Fruit fly (Drosophila melanogaster) whole organism: ENCODE data around the gene dpr5.

Source experiments
- CG8478 ChIP-seq: fragments of >200 bp; optimal IDR thresholded peaks from 2 replicates; lab custom pipeline; 2018; ENCODE audit warnings: inconsistent platforms
- Dll ChIP-seq: fragments of >200 bp; optimal IDR thresholded peaks from 2 replicates; lab custom pipeline; 2017
- EcR ChIP-seq, 2 experiments: fragments of >200 bp; optimal IDR thresholded peaks; 2 replicates each; lab custom pipeline; 2017; ENCODE audit warnings: missing biosample characterization in 2 of 2, missing genetic modification characterization in 2 of 2, missing genetic modification reagents in 2 of 2
- pan ChIP-seq: fragments of >200 bp; optimal IDR thresholded peaks from 2 replicates; lab custom pipeline; 2017
- psq ChIP-seq: fragments of >200 bp; optimal IDR thresholded peaks from 2 replicates; lab custom pipeline; 2017
- usp ChIP-seq: fragments of >200 bp; optimal IDR thresholded peaks from 2 replicates; lab custom pipeline; 2017; ENCODE audit warnings: missing biosample characterization, missing genetic modification characterization, mixed read lengths

The dpr5 gene

dm6 chr3R:11499715-11500235 lies at the start of gene dpr5:
Gene dpr5 (plus strand): TSS chr3R:11499984.
- TF ChIP-seq Dll (lab: Kevin White, UChicago): no peak
- no peak for TF ChIP-seq usp (GFP tag; lab: Kevin White, UChicago)
- no peak for TF ChIP-seq EcR (GFP tag; optimal IDR thresholded peaks at IDR 0.05; lab: Kevin White, UChicago)
- no peak for TF ChIP-seq CG8478 (lab: Kevin White, UChicago)
- TF ChIP-seq psq (lab: Kevin White, UChicago): no peak
- no peak for TF ChIP-seq pan (lab: Kevin White, UChicago)

dm6 chr3R:11451207-11451841 lies 48.5 kb upstream of the dpr5 start, which contains the start of gene sals:
Gene sals (minus strand): TSS chr3R:11451791.
- no peak for TF ChIP-seq usp (GFP tag; lab: Kevin White, UChicago)
- TF ChIP-seq CG8478 (lab: Kevin White, UChicago): no peak
- no peak for TF ChIP-seq pan (lab: Kevin White, UChicago)
- no peak for TF ChIP-seq EcR (GFP tag; optimal IDR thresholded peaks at IDR 0.05; lab: Kevin White, UChicago)
- TF ChIP-seq Dll (lab: Kevin White, UChicago): no peak
- no peak for TF ChIP-seq psq (lab: Kevin White, UChicago)

- no peak for TF ChIP-seq usp (GFP tag; lab: Kevin White, UChicago)
Observed at dm6 chr3R:11452041-11452440, 47.7 kb upstream of the dpr5 start.

DNA sequence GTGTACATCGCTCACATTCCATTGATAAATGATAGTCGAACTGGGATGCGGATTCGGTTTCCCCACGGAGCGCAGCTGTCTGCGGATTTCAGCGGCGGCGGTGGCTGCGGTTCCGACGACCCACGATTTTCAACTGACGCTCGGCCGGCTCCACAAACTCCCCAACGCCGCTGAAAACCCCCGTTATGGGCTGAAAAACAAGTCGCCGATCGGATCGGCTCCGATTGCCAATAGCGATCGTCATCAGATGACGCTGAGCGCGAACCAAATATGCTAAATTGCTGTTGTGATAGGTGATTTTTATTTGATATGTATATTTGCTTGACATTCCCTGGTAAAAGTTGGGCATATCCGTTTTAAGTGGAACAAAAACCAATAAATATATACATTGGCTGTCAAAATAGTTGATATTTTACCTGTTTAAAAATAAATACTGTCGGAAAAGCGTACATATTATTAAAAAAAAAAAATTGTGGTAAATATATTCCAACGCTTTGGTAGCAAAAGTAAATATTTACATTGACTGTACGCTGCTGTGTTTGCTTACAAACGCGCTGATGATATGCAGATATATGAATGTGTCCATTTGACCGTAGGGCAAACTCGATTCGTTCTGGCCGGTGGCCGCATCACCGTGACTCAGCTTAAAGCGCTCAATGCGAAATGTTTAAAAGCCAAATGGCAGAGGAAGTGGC lies 45.4 kb upstream of the dpr5 start:
- TF ChIP-seq CG8478 (lab: Kevin White, UChicago) (no peak), psq (lab: Kevin White, UChicago) (no peak), usp (GFP tag; lab: Kevin White, UChicago) (no peak), pan (lab: Kevin White, UChicago) (no peak), EcR (GFP tag; optimal IDR thresholded peaks at IDR 0.05; lab: Kevin White, UChicago) (no peak), Dll (lab: Kevin White, UChicago) (no peak)

DNA sequence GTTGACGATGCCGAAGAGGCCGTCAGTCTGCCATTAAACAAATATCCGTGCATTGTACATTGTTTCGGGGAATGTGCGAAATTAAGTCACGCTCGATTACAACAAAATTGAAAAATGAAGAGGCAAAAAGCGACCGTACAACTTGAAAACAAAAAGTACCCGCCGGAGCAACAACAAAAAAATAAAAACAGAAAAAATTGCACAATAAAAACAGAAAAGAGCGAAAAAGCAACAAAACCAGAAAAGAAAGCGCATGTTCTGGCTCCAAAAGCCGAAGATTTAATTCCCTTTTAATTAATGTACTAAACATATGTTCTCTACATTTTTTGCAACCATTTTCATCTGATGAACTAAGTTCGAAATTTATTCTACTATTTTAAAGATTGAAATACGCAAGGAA lies 43.2 kb upstream of the dpr5 start:
- TF ChIP-seq psq (lab: Kevin White, UChicago) (no peak), usp (GFP tag; lab: Kevin White, UChicago) (no peak), CG8478 (lab: Kevin White, UChicago) (no peak), EcR (GFP tag; optimal IDR thresholded peaks at IDR 0.05; lab: Kevin White, UChicago) (no peak), pan (lab: Kevin White, UChicago) (no peak), Dll (lab: Kevin White, UChicago) (no peak)

DNA sequence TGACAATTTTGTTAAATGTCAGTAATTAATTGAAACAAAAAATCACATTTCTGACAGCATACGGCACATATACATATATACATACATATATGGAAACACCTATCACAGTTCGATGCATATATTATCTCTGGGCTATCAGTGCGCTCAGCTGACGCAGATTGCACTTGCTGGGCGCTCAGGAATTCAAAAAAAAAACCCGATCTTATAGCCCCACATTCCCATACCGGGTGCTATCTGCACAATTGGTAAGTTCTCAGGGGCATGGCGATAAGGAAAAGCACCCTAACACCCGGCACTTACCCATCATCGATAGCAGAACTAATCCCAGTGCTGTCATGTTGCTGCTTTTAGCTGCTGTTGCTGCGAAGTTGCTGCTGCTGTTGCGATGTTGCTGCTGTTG lies 42.5 kb upstream of the dpr5 start:
- TF ChIP-seq EcR (GFP tag; optimal IDR thresholded peaks at IDR 0.05; lab: Kevin White, UChicago) (no peak), pan (lab: Kevin White, UChicago) (no peak), CG8478 (lab: Kevin White, UChicago) (no peak), Dll (lab: Kevin White, UChicago) (no peak), psq (lab: Kevin White, UChicago) (no peak), usp (GFP tag; lab: Kevin White, UChicago) (no peak)

DNA sequence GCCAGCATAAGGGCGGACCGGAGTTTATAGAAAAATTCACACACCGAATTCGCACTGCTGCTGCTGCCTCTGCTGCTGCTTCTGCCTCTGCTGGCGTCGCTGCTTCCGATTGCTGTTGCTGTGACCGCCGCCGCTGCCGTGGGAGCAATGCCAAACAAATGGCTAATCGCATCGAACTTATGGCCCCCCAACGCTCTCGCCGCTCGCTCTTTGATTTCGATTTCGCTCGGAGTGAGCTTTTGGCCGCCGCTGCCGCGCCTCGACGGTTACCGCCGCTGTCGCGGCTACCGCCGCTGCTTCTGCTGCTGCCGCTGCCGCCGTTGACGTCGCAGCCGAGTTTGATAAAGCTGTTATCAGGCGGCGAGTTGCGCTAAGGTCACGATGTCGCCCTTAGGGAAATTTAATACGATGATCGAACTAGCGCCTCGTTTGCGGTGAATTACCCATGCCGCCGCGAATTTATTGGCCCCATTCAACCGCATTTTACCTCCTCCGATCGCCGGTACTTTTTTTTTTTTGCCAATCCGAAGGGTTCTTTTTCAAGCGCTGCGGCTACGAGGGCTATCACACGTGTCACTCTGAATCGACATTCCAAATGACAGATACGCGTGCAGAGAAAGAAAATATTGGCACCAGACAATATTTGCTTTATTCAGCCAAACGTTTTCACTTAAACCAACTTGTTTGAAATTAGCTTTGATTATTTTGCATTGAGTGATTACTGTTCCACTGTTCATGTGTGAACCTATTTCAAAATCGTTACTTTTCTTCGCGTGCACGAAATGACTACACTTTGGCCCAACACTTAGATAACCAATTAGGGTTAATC lies 41.5 kb upstream of the dpr5 start:
- TF ChIP-seq pan (lab: Kevin White, UChicago): no peak
- TF ChIP-seq Dll (lab: Kevin White, UChicago): no peak

DNA sequence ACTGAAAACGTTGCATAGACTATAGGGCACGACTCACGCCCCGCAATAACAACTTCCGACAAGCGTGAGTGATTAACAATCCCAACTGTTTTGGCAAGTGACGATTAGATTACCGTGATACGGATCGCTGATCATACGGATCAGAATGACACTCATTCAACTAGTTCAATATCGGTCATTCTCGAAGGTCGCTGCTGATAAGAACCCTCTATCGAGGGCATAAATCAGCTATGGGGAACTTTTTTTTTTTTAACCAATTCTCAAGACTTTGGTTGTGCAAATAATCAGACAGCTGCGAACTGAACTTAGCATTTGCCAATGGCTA lies 41.0 kb upstream of the dpr5 start:
- TF ChIP-seq psq (lab: Kevin White, UChicago) (no peak), Dll (lab: Kevin White, UChicago) (no peak), pan (lab: Kevin White, UChicago) (no peak), CG8478 (lab: Kevin White, UChicago) (no peak), EcR (GFP tag; optimal IDR thresholded peaks at IDR 0.05; lab: Kevin White, UChicago) (no peak), usp (GFP tag; lab: Kevin White, UChicago) (no peak)

- TF ChIP-seq Dll (lab: Kevin White, UChicago): no peak
- no peak for TF ChIP-seq usp (GFP tag; lab: Kevin White, UChicago)
- TF ChIP-seq CG8478 (lab: Kevin White, UChicago): no peak
- no peak for TF ChIP-seq psq (lab: Kevin White, UChicago)
- no peak for TF ChIP-seq EcR (GFP tag; optimal IDR thresholded peaks at IDR 0.05; lab: Kevin White, UChicago)
- TF ChIP-seq pan (lab: Kevin White, UChicago): no peak
Observed at dm6 chr3R:11460502-11461358, 39.1 kb upstream of the dpr5 start, which contains the start of gene PGRP-LB. Gene PGRP-LB (minus strand): TSS chr3R:11460552.

- no peak for TF ChIP-seq pan (lab: Kevin White, UChicago)
- TF ChIP-seq EcR (GFP tag; optimal IDR thresholded peaks at IDR 0.05; lab: Kevin White, UChicago): no peak
Observed at dm6 chr3R:11467812-11468211, 32.0 kb upstream of the dpr5 start.
